Worm (Caenorhabditis elegans): ENCODE measurements around the gene algn-9.

The algn-9 gene

DNA sequence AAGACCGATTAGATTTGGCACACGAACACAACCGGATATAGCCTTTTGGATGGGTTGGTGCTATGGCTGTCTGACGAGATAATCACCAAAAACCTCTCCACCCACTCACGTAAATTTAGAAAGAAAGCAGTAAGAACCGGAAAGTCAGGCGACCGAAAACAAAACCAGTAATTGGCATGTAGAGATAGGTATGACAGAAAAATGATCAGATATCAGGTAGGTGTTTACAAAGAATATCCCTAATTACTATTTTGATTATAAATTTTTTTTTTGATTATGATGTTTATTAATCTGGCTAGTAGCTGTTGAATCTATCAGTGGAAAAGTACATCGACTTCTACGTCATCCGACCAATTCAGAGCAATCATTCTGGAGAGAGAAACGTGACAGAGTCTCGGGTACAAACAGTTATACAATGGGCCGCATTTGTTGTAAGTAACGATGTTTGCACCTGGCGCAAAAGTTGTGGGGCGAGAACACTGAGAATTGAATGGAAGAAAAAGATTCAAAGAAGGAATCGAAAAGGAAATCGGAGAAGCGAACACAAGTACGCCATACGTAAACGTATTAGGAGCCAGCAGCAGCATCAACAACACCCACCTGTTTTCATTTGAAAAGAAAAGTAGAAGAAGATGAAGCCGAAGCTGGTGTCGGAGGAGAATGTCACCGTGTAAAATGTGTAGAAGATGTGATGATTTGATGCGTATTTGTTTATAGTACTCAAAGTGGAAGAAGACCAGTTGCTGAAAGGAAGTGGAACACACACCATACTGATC lies 33.1 kb upstream of the algn-9 start (continued):
- TF ChIP-seq lin-1 (GFP tag; IDR thresholded peaks at IDR 0.05) = no peak
- no peak for TF ChIP-seq Y75B8A.6 (GFP tag; IDR thresholded peaks at IDR 0.05)
- no peak for TF ChIP-seq attf-4 (tag; optimal IDR thresholded peaks at IDR 0.05)
- TF ChIP-seq nhr-10 (tag; optimal IDR thresholded peaks at IDR 0.05) = no peak
- no peak for TF ChIP-seq T20F7.1 (GFP tag; optimal IDR thresholded peaks at IDR 0.05)
- TF ChIP-seq egl-43 (GFP tag; IDR thresholded peaks at IDR 0.05) = no peak
- no peak for TF ChIP-seq zfp-3 (GFP tag; conservative IDR thresholded peaks at IDR 0.05)
- peak; percentile 31 for TF ChIP-seq mep-1 (tag; optimal IDR thresholded peaks at IDR 0.05)
- 0 out of 2 replicates have a peak, but pooled peaks have one; percentile 16 for TF ChIP-seq madf-9 (GFP tag; conservative IDR thresholded peaks at IDR 0.05)
- no peak for TF ChIP-seq saeg-2 (GFP tag; IDR thresholded peaks at IDR 0.05)
- no peak for TF ChIP-seq ceh-44 (GFP tag; IDR thresholded peaks at IDR 0.05)
- peak in 1 of 2 experiments; percentile 15 for TF ChIP-seq mdl-1 (tag; optimal IDR thresholded peaks at IDR 0.05)
- no peak for TF ChIP-seq lin-15B (tag; optimal IDR thresholded peaks at IDR 0.05)
- no peak for TF ChIP-seq lim-7 (GFP tag; IDR thresholded peaks at IDR 0.05)
- TF ChIP-seq duxl-1 (tag; optimal IDR thresholded peaks at IDR 0.05; ENCODE audit: poor library complexity) = no peak
- TF ChIP-seq daf-16 (GFP tag; optimal IDR thresholded peaks at IDR 0.05) = no peak
- TF ChIP-seq daf-16 (tag; optimal IDR thresholded peaks at IDR 0.05) = no peak
- no peak for TF ChIP-seq zfp-2 (tag; optimal IDR thresholded peaks at IDR 0.05)
- TF ChIP-seq rbr-2 (tag; optimal IDR thresholded peaks at IDR 0.05) = peak; percentile 14
- no peak for TF ChIP-seq Y48G9A.11 (GFP tag; IDR thresholded peaks at IDR 0.05)
- TF ChIP-seq dmd-8 (GFP tag; IDR thresholded peaks at IDR 0.05) = no peak
- TF ChIP-seq skn-1 (tag; optimal IDR thresholded peaks at IDR 0.05) = no peak
- no peak for TF ChIP-seq ces-1 (GFP tag; optimal IDR thresholded peaks at IDR 0.05)

DNA sequence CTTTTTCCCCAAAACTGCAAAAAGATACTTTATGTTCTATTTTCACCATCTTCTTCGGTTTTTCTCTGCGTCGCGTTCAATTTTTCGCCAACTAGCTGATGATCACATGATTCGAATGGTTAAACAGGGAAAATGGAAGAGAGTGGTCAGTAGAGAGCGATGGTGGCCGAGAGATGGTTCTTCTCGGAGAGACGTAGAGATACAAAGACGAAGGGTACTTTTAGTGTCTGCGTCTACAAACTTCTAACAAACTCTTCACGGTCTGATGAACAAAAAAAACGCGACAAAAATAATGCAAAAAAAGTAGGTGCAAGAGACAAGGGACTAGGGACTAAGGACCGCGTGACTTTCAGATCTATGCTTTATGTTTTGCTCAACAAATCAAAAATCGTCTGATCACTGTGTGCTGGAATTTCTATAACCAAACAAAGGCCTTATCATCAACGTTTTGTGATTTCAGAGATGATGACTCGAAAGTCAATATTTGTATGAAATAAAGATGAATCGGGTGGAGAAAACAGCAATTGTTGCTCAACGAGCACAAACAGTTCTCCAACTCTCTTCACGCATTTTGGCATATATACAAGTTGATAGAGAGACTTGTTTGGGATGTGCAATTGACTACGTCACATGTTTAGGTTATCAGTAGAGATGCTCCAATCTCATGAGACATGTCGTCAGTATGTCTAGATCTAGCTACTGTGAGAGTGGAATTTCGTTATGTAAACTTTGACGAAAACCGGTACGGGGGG lies 32.0 kb upstream of the algn-9 start:
- TF ChIP-seq dpl-1 (GFP tag; optimal IDR thresholded peaks at IDR 0.05) (peak; percentile 64), F44E2.7 (GFP tag; IDR thresholded peaks at IDR 0.05) (no peak), madf-5 (GFP tag; IDR thresholded peaks at IDR 0.05) (no peak; a peak in 1 of 4 replicates), nhr-42 (GFP tag; IDR thresholded peaks at IDR 0.05) (peak; percentile 60; the same call in 1 of the 2 replicates), lin-1 (GFP tag; IDR thresholded peaks at IDR 0.05) (peak; percentile 77; the same call in 1 of the 2 replicates), daf-16 (GFP tag; optimal IDR thresholded peaks at IDR 0.05) (peak in 1 of 2 experiments; percentile 79), daf-16 (tag; optimal IDR thresholded peaks at IDR 0.05) (peak; percentile 86), lir-3 (tag; optimal IDR thresholded peaks at IDR 0.05) (no peak), spr-1 (tag; optimal IDR thresholded peaks at IDR 0.05) (peak; percentile 63), unc-130 (GFP tag; optimal IDR thresholded peaks at IDR 0.05) (no peak), mdl-1 (tag; optimal IDR thresholded peaks at IDR 0.05) (peak; percentile 76 to 91), nhr-76 (tag; optimal IDR thresholded peaks at IDR 0.05) (peak; percentile 64), nhr-6 (tag; optimal IDR thresholded peaks at IDR 0.05) (peak; percentile 66), set-16 (GFP tag; IDR thresholded peaks at IDR 0.05) (peak; percentile 55), ceh-20 (GFP tag; IDR thresholded peaks at IDR 0.05) (peak; percentile 70), T20F7.1 (GFP tag; optimal IDR thresholded peaks at IDR 0.05) (peak; percentile 67), ZK546.5 (tag; optimal IDR thresholded peaks at IDR 0.05) (peak in 1 of 2 experiments; percentile 33), vab-7 (GFP tag; IDR thresholded peaks at IDR 0.05) (peak; percentile 46; the same call in 1 of the 2 replicates), nhr-41 (GFP tag; IDR thresholded peaks at IDR 0.05) (peak; percentile 24; the same call in 1 of the 2 replicates), zag-1 (tag; optimal IDR thresholded peaks at IDR 0.05) (peak; percentile 52), mxl-2 (GFP tag; conservative IDR thresholded peaks at IDR 0.05) (0 out of 2 replicates have a peak, but pooled peaks have one; percentile 16), fkh-10 (GFP tag; optimal IDR thresholded peaks at IDR 0.05) (peak; percentile 91), snpc-1.2 (GFP tag; IDR thresholded peaks at IDR 0.05) (no peak), madf-9 (GFP tag; conservative IDR thresholded peaks at IDR 0.05) (peak; percentile 39), lin-29 (GFP tag; IDR thresholded peaks at IDR 0.05) (peak; percentile 70; the same call in 1 of the 2 replicates), pha-4 (GFP tag; IDR thresholded peaks at IDR 0.05) (peak; percentile 41; the same call in 1 of the 2 replicates), pha-4 (tag; optimal IDR thresholded peaks at IDR 0.05) (no peak), hif-1 (tag; optimal IDR thresholded peaks at IDR 0.05) (peak; percentile 25 to 69), zfp-2 (tag; optimal IDR thresholded peaks at IDR 0.05) (no peak), saeg-2 (GFP tag; IDR thresholded peaks at IDR 0.05) (peak; percentile 89), nhr-77 (tag; optimal IDR thresholded peaks at IDR 0.05) (peak; percentile 94)

Measured in whole organism, L4 larva.